Worm (Caenorhabditis elegans) whole organism, midembryonic: ENCODE results near the gene gfi-1.

Source experiments
- T22C8.4 ChIP-seq: fragments of 200-800 bp; sonication (Bioruptor generic); IDR thresholded peaks from 2 replicates; pipeline ENCODE4 v1.3.6; 2022; ENCODE audit warnings: missing genetic modification characterization, missing compliant biosample characterization
- klf-2 ChIP-seq: fragments of 200-800 bp; sonication (Bioruptor generic); conservative IDR thresholded peaks from 2 replicates; pipeline ENCODE4 v1.3.6; 2022; ENCODE audit warnings: missing genetic modification reagents, missing genetic modification characterization, missing compliant biosample characterization
- ztf-23 ChIP-seq: fragments of 200-800 bp; sonication (Bioruptor generic); IDR thresholded peaks from 2 replicates; pipeline ENCODE4 v1.3.6; 2022; ENCODE audit warnings: missing genetic modification reagents, missing genetic modification characterization, missing compliant biosample characterization
- ztf-29 ChIP-seq: fragments of 200-800 bp; sonication (Bioruptor generic); IDR thresholded peaks from 2 replicates; pipeline ENCODE4 v1.3.6; 2022; ENCODE audit warnings: missing genetic modification reagents, missing genetic modification characterization, missing compliant biosample characterization

- TF ChIP-seq klf-2 (GFP tag; lab: Robert Waterston, UW) (no peak), ztf-23 (GFP tag; lab: Robert Waterston, UW) (no peak), ztf-29 (GFP tag; lab: Robert Waterston, UW) (no peak), T22C8.4 (GFP tag; lab: Robert Waterston, UW) (no peak)
Measured at ce11 chrV:6350109-6350508, 49.6 kb downstream of the gfi-1 start.
